Worm (Caenorhabditis elegans): ENCODE data around the gene pqn-84.

ce11 chrIII:11701863-11702262, 1.8 kb downstream of the pqn-84 start:
- TF ChIP-seq ztf-11 (tag; optimal IDR thresholded peaks at IDR 0.05), result no peak
- no peak for TF ChIP-seq fkh-10 (GFP tag; optimal IDR thresholded peaks at IDR 0.05)
- TF ChIP-seq duxl-1 (tag; optimal IDR thresholded peaks at IDR 0.05; ENCODE audit: poor library complexity), result no peak
